Worm (Caenorhabditis elegans) whole organism, L2 larva: ENCODE data around the gene hpo-36.

ENCODE experiments used
- C34F6.9 ChIP-seq: fragments of 150-350 bp; optimal IDR thresholded peaks from 2 replicates; lab custom pipeline; 2014; ENCODE audit warnings: missing biosample characterization, missing genetic modification characterization
- F13H6.1 ChIP-seq: sonication (generic microtip); optimal IDR thresholded peaks from 2 replicates; lab custom pipeline; 2016; ENCODE audit warnings: missing genetic modification characterization, missing compliant biosample characterization
- R02D3.7 ChIP-seq: fragments of 150-350 bp; optimal IDR thresholded peaks from 2 replicates; lab custom pipeline; 2014; ENCODE audit warnings: missing biosample characterization, missing genetic modification characterization
- Y55F3AM.14 ChIP-seq: fragments of 200-800 bp; sonication (Bioruptor generic); optimal IDR thresholded peaks from 2 replicates; lab custom pipeline; 2018; ENCODE audit warnings: mild to moderate bottlenecking, missing genetic modification characterization, missing compliant biosample characterization
- ZK546.5 ChIP-seq: sonication (generic microtip); optimal IDR thresholded peaks from 2 replicates; lab custom pipeline; 2017; ENCODE audit warnings: missing biosample characterization, missing genetic modification characterization
- alr-1 ChIP-seq: fragments of 150-350 bp; optimal IDR thresholded peaks from 2 replicates; lab custom pipeline; 2014; ENCODE audit warnings: missing biosample characterization, missing genetic modification characterization
- aly-2 ChIP-seq: fragments of 150-350 bp; optimal IDR thresholded peaks from 2 replicates; lab custom pipeline; 2014; ENCODE audit warnings: missing biosample characterization, missing genetic modification characterization
- ama-1 ChIP-seq: fragments of 150-350 bp; optimal IDR thresholded peaks from 2 replicates; lab custom pipeline; 2018; ENCODE audit warnings: inconsistent platforms
- blmp-1 ChIP-seq: sonication (generic microtip); optimal IDR thresholded peaks from 2 replicates; lab custom pipeline; 2017; ENCODE audit warnings: missing genetic modification characterization, mild to moderate bottlenecking, missing compliant biosample characterization, antibody characterized with exemption, moderate library complexity; ENCODE audit not compliant: insufficient read depth
- ceh-16 ChIP-seq: fragments of 150-350 bp; optimal IDR thresholded peaks from 2 replicates; lab custom pipeline; 2014; ENCODE audit warnings: missing biosample characterization, missing genetic modification characterization
- ceh-82 ChIP-seq: fragments of 150-350 bp; optimal IDR thresholded peaks from 2 replicates; lab custom pipeline; 2014; ENCODE audit warnings: missing biosample characterization, missing genetic modification characterization
- crh-2 ChIP-seq: sonication (generic microtip); optimal IDR thresholded peaks from 2 replicates; lab custom pipeline; 2017; ENCODE audit warnings: missing biosample characterization, missing genetic modification characterization
- dmd-4 ChIP-seq: sonication (generic microtip); optimal IDR thresholded peaks from 2 replicates; lab custom pipeline; 2017; ENCODE audit warnings: missing biosample characterization, missing genetic modification characterization
- egl-27 ChIP-seq: sonication (generic microtip); optimal IDR thresholded peaks from 3 replicates; lab custom pipeline; 2017; ENCODE audit warnings: missing biosample characterization, missing genetic modification reagents, missing genetic modification characterization
- elt-1 ChIP-seq: fragments of 150-350 bp; optimal IDR thresholded peaks from 2 replicates; lab custom pipeline; 2014; ENCODE audit warnings: missing biosample characterization, missing genetic modification characterization
- elt-3 ChIP-seq: sonication (generic microtip); optimal IDR thresholded peaks from 2 replicates; lab custom pipeline; 2017; ENCODE audit warnings: missing biosample characterization, missing genetic modification characterization
- fos-1 ChIP-seq: fragments of 150-350 bp; optimal IDR thresholded peaks from 2 replicates; lab custom pipeline; 2014; ENCODE audit warnings: missing biosample characterization, missing genetic modification characterization
- gmeb-1 ChIP-seq: fragments of 150-350 bp; optimal IDR thresholded peaks from 2 replicates; lab custom pipeline; 2014; ENCODE audit warnings: missing biosample characterization, missing genetic modification characterization
- lin-11 ChIP-seq: fragments of 150-350 bp; sonication (generic microtip); optimal IDR thresholded peaks from 2 replicates; lab custom pipeline; 2014; ENCODE audit warnings: missing biosample characterization, missing genetic modification characterization, inconsistent platforms, mixed read lengths
- lin-13 ChIP-seq: fragments of 150-350 bp; optimal IDR thresholded peaks from 2 replicates; lab custom pipeline; 2014; ENCODE audit warnings: missing biosample characterization, missing genetic modification reagents, missing genetic modification characterization
- lin-39 ChIP-seq: fragments of 150-350 bp; optimal IDR thresholded peaks from 2 replicates; lab custom pipeline; 2014; ENCODE audit warnings: missing biosample characterization, missing genetic modification reagents, missing genetic modification characterization
- lsy-2 ChIP-seq, 2 experiments: fragments of 150-350 bp in 1 of 2; sonication (generic microtip) in 1 of 2; optimal IDR thresholded peaks; 2 replicates each; lab custom pipeline; 2014 to 2017; ENCODE audit warnings: missing biosample characterization in 2 of 2, missing genetic modification characterization in 2 of 2
- mab-5 ChIP-seq: fragments of 150-350 bp; optimal IDR thresholded peaks from 2 replicates; lab custom pipeline; 2014; ENCODE audit warnings: missing biosample characterization, missing genetic modification characterization
- mbf-1 ChIP-seq: sonication (generic microtip); optimal IDR thresholded peaks from 2 replicates; lab custom pipeline; 2017; ENCODE audit warnings: missing biosample characterization, missing genetic modification characterization
- mdl-1 ChIP-seq, 2 experiments: fragments of 150-350 bp in 1 of 2; sonication (generic microtip) in 1 of 2; optimal IDR thresholded peaks; 2 replicates each; lab custom pipeline; 2017; ENCODE audit warnings: missing biosample characterization in 2 of 2, missing genetic modification characterization in 2 of 2
- nhr-10 ChIP-seq: sonication (generic microtip); optimal IDR thresholded peaks from 2 replicates; lab custom pipeline; 2017; ENCODE audit warnings: missing biosample characterization, missing genetic modification characterization
- nhr-11 ChIP-seq: fragments of 150-350 bp; optimal IDR thresholded peaks from 2 replicates; lab custom pipeline; 2014; ENCODE audit warnings: missing biosample characterization, missing genetic modification characterization
- nhr-12 ChIP-seq: fragments of 150-350 bp; optimal IDR thresholded peaks from 2 replicates; lab custom pipeline; 2014; ENCODE audit warnings: missing biosample characterization, missing genetic modification characterization
- nhr-129 ChIP-seq: fragments of 150-350 bp; optimal IDR thresholded peaks from 2 replicates; lab custom pipeline; 2014; ENCODE audit warnings: missing biosample characterization, missing genetic modification characterization
- nhr-21 ChIP-seq: fragments of 150-350 bp; optimal IDR thresholded peaks from 2 replicates; lab custom pipeline; 2014; ENCODE audit warnings: missing biosample characterization, missing genetic modification characterization
- nhr-23 ChIP-seq: fragments of 150-350 bp; optimal IDR thresholded peaks from 2 replicates; lab custom pipeline; 2014; ENCODE audit warnings: missing biosample characterization, missing genetic modification reagents, missing genetic modification characterization
- nhr-237 ChIP-seq: fragments of 150-350 bp; optimal IDR thresholded peaks from 2 replicates; lab custom pipeline; 2014; ENCODE audit warnings: missing biosample characterization, missing genetic modification characterization
- nhr-25 ChIP-seq: fragments of 150-350 bp; sonication (generic microtip); optimal IDR thresholded peaks from 3 replicates; lab custom pipeline; 2014; ENCODE audit warnings: missing biosample characterization, missing genetic modification characterization
- nhr-6 ChIP-seq: fragments of 150-350 bp; optimal IDR thresholded peaks from 2 replicates; lab custom pipeline; 2014; ENCODE audit warnings: missing biosample characterization, missing genetic modification characterization
- nhr-77 ChIP-seq: fragments of 150-350 bp; optimal IDR thresholded peaks from 2 replicates; lab custom pipeline; 2014; ENCODE audit warnings: missing biosample characterization, missing genetic modification characterization
- peb-1 ChIP-seq: fragments of 150-350 bp; optimal IDR thresholded peaks from 2 replicates; lab custom pipeline; 2014; ENCODE audit warnings: missing biosample characterization, missing genetic modification characterization
- sem-4 ChIP-seq: fragments of 150-350 bp; optimal IDR thresholded peaks from 2 replicates; lab custom pipeline; 2014; ENCODE audit warnings: missing biosample characterization, missing genetic modification reagents, missing genetic modification characterization
- skn-1 ChIP-seq: sonication (generic microtip); optimal IDR thresholded peaks from 2 replicates; lab custom pipeline; 2017; ENCODE audit warnings: missing biosample characterization, missing genetic modification characterization
- sma-3 ChIP-seq: sonication (generic microtip); optimal IDR thresholded peaks from 2 replicates; lab custom pipeline; 2016; ENCODE audit warnings: missing genetic modification reagents, missing genetic modification characterization, missing compliant biosample characterization
- sma-9 ChIP-seq, 2 experiments: fragments of 150-350 bp in 1 of 2; sonication (generic microtip) in 1 of 2; optimal IDR thresholded peaks; 2 replicates each; lab custom pipeline; 2014 to 2016; ENCODE audit warnings: missing genetic modification characterization in 2 of 2, mild to moderate bottlenecking in 1 of 2, missing biosample characterization in 1 of 2, missing compliant biosample characterization in 1 of 2, missing genetic modification reagents in 1 of 2, moderate library complexity in 1 of 2
- snpc-4 ChIP-seq: fragments of 150-350 bp; optimal IDR thresholded peaks from 2 replicates; lab custom pipeline; 2014; ENCODE audit warnings: missing biosample characterization, missing genetic modification characterization
- unc-39 ChIP-seq: fragments of 150-350 bp; optimal IDR thresholded peaks from 2 replicates; lab custom pipeline; 2014; ENCODE audit warnings: missing biosample characterization, missing genetic modification characterization
- unc-55 ChIP-seq: fragments of 150-350 bp; sonication (generic microtip); optimal IDR thresholded peaks from 3 replicates; lab custom pipeline; 2014; ENCODE audit warnings: missing biosample characterization, missing genetic modification reagents, missing genetic modification characterization
- unc-62 ChIP-seq: fragments of 150-350 bp; optimal IDR thresholded peaks from 2 replicates; lab custom pipeline; 2014; ENCODE audit warnings: missing biosample characterization, missing genetic modification reagents, missing genetic modification characterization
- zag-1 ChIP-seq: fragments of 150-350 bp; optimal IDR thresholded peaks from 2 replicates; lab custom pipeline; 2014; ENCODE audit warnings: missing biosample characterization, missing genetic modification characterization
- ztf-1 ChIP-seq: fragments of 200-800 bp; sonication (Bioruptor generic); conservative IDR thresholded peaks from 2 replicates; pipeline ENCODE4 v1.3.6; 2022; ENCODE audit warnings: missing genetic modification characterization, missing compliant biosample characterization
- ztf-11 ChIP-seq: sonication (generic microtip); optimal IDR thresholded peaks from 2 replicates; lab custom pipeline; 2017; ENCODE audit warnings: missing biosample characterization, missing genetic modification characterization
- ztf-4 ChIP-seq: fragments of 150-350 bp; optimal IDR thresholded peaks from 2 replicates; lab custom pipeline; 2014; ENCODE audit warnings: missing biosample characterization, missing genetic modification characterization

The hpo-36 gene

ce11 chrV:3717751-3718150, 21.5 kb downstream of the hpo-36 start (continued):
- TF ChIP-seq nhr-23 (tag; lab: Kevin White, UChicago) = no peak
- TF ChIP-seq aly-2 (tag; lab: Kevin White, UChicago) = no peak
- TF ChIP-seq ama-1 = peak; percentile 37
- TF ChIP-seq Y55F3AM.14 (GFP tag; lab: Kevin White, UChicago) = no peak
- TF ChIP-seq nhr-77 = no peak
- peak; percentile 30 for TF ChIP-seq sma-9 (GFP tag; optimal IDR thresholded peaks at IDR 0.05; lab: Kevin White, UChicago)
- no peak for TF ChIP-seq sma-9 (tag; optimal IDR thresholded peaks at IDR 0.05; lab: Kevin White, UChicago)
- peak; percentile 58 for TF ChIP-seq unc-55 (GFP tag; lab: Kevin White, UChicago)
- TF ChIP-seq ztf-11 (tag; lab: Kevin White, UChicago) = no peak
- peak; percentile 39 for TF ChIP-seq crh-2 (tag; lab: Kevin White, UChicago)
- TF ChIP-seq nhr-129 (tag; lab: Kevin White, UChicago) = peak; percentile 69
- TF ChIP-seq snpc-4 (tag; lab: Kevin White, UChicago) = no peak
- no peak for TF ChIP-seq unc-39 (tag; lab: Kevin White, UChicago)
- no peak for TF ChIP-seq elt-3 (tag; lab: Kevin White, UChicago)
- TF ChIP-seq unc-62 (GFP tag; lab: Kevin White, UChicago) = no peak
- TF ChIP-seq sem-4 (tag; lab: Kevin White, UChicago) = peak; percentile 3
- TF ChIP-seq gmeb-1 (tag; lab: Kevin White, UChicago) = no peak
- TF ChIP-seq nhr-12 (tag; lab: Kevin White, UChicago) = no peak

DNA sequence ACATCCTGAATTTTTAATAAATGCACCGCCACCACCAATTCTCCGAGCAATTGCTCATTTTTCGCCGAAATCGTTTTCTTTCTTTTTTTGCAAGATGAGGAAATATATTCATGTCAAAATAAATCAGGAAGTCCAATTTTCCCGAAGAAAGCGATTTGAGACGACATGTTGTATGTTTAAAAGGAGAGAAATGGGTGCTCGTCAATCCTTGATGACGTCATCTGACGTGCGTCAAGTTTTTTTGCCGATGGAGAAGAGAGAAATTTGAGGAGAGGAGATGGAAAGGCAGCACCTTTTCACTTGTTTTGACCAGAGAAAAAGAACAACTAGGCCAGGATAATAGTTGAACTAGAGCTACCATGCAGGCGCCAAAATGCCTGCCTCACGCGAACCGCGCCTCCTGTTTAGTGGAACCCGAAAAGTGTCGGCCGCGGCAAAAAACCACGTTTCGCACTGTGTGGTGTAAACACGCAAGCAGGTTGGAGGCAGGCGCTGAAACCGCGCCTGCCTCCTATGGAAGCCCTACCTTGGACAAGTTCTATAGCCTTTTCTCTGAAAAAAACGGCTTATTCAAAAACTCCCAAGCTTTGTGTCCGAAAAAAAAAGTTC, 22.8 kb downstream of the hpo-36 start:
- TF ChIP-seq ama-1 (no peak), gmeb-1 (tag; lab: Kevin White, UChicago) (no peak), F13H6.1 (tag; lab: Kevin White, UChicago) (peak; percentile 64), alr-1 (tag; lab: Kevin White, UChicago) (no peak), Y55F3AM.14 (GFP tag; lab: Kevin White, UChicago) (no peak), peb-1 (tag; lab: Kevin White, UChicago) (no peak), nhr-25 (tag; lab: Kevin White, UChicago) (no peak), ZK546.5 (no peak), aly-2 (tag; lab: Kevin White, UChicago) (no peak), nhr-237 (tag; lab: Kevin White, UChicago) (no peak), unc-62 (GFP tag; lab: Kevin White, UChicago) (peak; percentile 36), blmp-1 (tag; lab: Kevin White, UChicago) (no peak), ceh-16 (no peak), ztf-1 (GFP tag; lab: Robert Waterston, UW) (no peak), skn-1 (tag; lab: Kevin White, UChicago) (no peak), mab-5 (tag; lab: Kevin White, UChicago) (peak; percentile 75), ztf-4 (tag; lab: Kevin White, UChicago) (no peak), nhr-129 (tag; lab: Kevin White, UChicago) (peak; percentile 59), lsy-2 (tag; optimal IDR thresholded peaks at IDR 0.05; lab: Kevin White, UChicago) (peak in 1 of 2 experiments; percentile 65), ceh-82 (tag; lab: Kevin White, UChicago) (no peak), snpc-4 (tag; lab: Kevin White, UChicago) (no peak), unc-55 (GFP tag; lab: Kevin White, UChicago) (peak; percentile 61), sma-3 (GFP tag; lab: Kevin White, UChicago) (no peak), dmd-4 (no peak), nhr-21 (tag; lab: Kevin White, UChicago) (no peak), unc-39 (tag; lab: Kevin White, UChicago) (no peak), egl-27 (tag; lab: Kevin White, UChicago) (peak; percentile 64), mbf-1 (tag; lab: Kevin White, UChicago) (no peak), mdl-1 (tag; optimal IDR thresholded peaks at IDR 0.05; lab: Kevin White, UChicago) (peak in 1 of 2 experiments; percentile 54), lin-13 (GFP tag; lab: Kevin White, UChicago) (peak; percentile 25), elt-3 (tag; lab: Kevin White, UChicago) (no peak), nhr-11 (no peak), fos-1 (tag; lab: Kevin White, UChicago) (no peak), C34F6.9 (peak; percentile 62), nhr-6 (tag; lab: Kevin White, UChicago) (peak; percentile 49), sma-9 (GFP tag; optimal IDR thresholded peaks at IDR 0.05; lab: Kevin White, UChicago) (peak; percentile 70), sma-9 (tag; optimal IDR thresholded peaks at IDR 0.05; lab: Kevin White, UChicago) (no peak), nhr-77 (no peak), nhr-23 (tag; lab: Kevin White, UChicago) (no peak), nhr-10 (tag; lab: Kevin White, UChicago) (no peak), lin-11 (peak; percentile 0), lin-39 (tag; lab: Kevin White, UChicago) (no peak), sem-4 (tag; lab: Kevin White, UChicago) (no peak), crh-2 (tag; lab: Kevin White, UChicago) (peak; percentile 80), nhr-12 (tag; lab: Kevin White, UChicago) (no peak), R02D3.7 (tag; lab: Kevin White, UChicago) (no peak), ztf-11 (tag; lab: Kevin White, UChicago) (no peak), elt-1 (tag; lab: Kevin White, UChicago) (no peak), zag-1 (tag; lab: Kevin White, UChicago) (peak; percentile 54)
